6 worm cellular contexts compared by ENCODE assay signal in genomic region chrIV:15398643-15399042, ce11.
TF ChIP-seq lines count a peak whose summit lies in the region.

No protein-coding gene starts in this region.

TF ChIP-seq in whole organism, L1 larva, 84 proteins besides CTCF, POLR2A, EP300 and RAD21 (continues in another document):
- TF ChIP-seq C16A3.4 (tag; optimal IDR thresholded peaks at IDR 0.05; lab: Kevin White, UChicago), result peak; percentile 28
- TF ChIP-seq grh-1 (GFP tag; IDR thresholded peaks at IDR 0.05; lab: Robert Waterston, UW), result peak; percentile 84
- TF ChIP-seq unc-98 (GFP tag; IDR thresholded peaks at IDR 0.05; lab: Robert Waterston, UW), result no peak
- no peak for TF ChIP-seq fkh-8 (tag; optimal IDR thresholded peaks at IDR 0.05; lab: Kevin White, UChicago)
- peak; percentile 83 for TF ChIP-seq snu-23 (GFP tag; optimal IDR thresholded peaks at IDR 0.05; lab: Kevin White, UChicago)
- peak in 1 of 2 experiments; percentile 40 for TF ChIP-seq mdl-1 (tag; optimal IDR thresholded peaks at IDR 0.05; lab: Kevin White, UChicago)
- peak; percentile 22 to 35 for TF ChIP-seq efl-1 (optimal IDR thresholded peaks at IDR 0.05; lab: Kevin White, UChicago)
- TF ChIP-seq efl-1 (GFP tag; optimal IDR thresholded peaks at IDR 0.05 in 1 of 2; lab: Kevin White, UChicago), result peak in 1 of 2 experiments; percentile 93
- TF ChIP-seq ceh-90 (tag; optimal IDR thresholded peaks at IDR 0.05; lab: Kevin White, UChicago), result no peak
- no peak for TF ChIP-seq isw-1 (GFP tag; IDR thresholded peaks at IDR 0.05; lab: Robert Waterston, UW)
- TF ChIP-seq elt-3 (tag; optimal IDR thresholded peaks at IDR 0.05; lab: Kevin White, UChicago), result peak in 3 of 6 experiments; percentile 35 to 92 (median 77)
- peak; percentile 29 for TF ChIP-seq lir-3 (tag; optimal IDR thresholded peaks at IDR 0.05; lab: Kevin White, UChicago; ENCODE audit: poor library complexity)
- TF ChIP-seq lsy-2 (tag; optimal IDR thresholded peaks at IDR 0.05; lab: Kevin White, UChicago), result peak in 1 of 2 experiments; percentile 60
- no peak for TF ChIP-seq fos-1 (tag; optimal IDR thresholded peaks at IDR 0.05; lab: Kevin White, UChicago)

TF ChIP-seq in whole organism, L2 larva, 48 proteins besides CTCF, POLR2A, EP300 and RAD21 (continues in another document):
- TF ChIP-seq ZK546.5 (tag; optimal IDR thresholded peaks at IDR 0.05; lab: Kevin White, UChicago) (no peak), elt-3 (tag; optimal IDR thresholded peaks at IDR 0.05; lab: Kevin White, UChicago) (no peak), ztf-11 (tag; optimal IDR thresholded peaks at IDR 0.05; lab: Kevin White, UChicago) (no peak), mbf-1 (tag; optimal IDR thresholded peaks at IDR 0.05; lab: Kevin White, UChicago) (no peak), unc-55 (GFP tag; optimal IDR thresholded peaks at IDR 0.05; lab: Kevin White, UChicago) (no peak), Y55F3AM.14 (GFP tag; optimal IDR thresholded peaks at IDR 0.05; lab: Kevin White, UChicago) (no peak), nhr-12 (tag; optimal IDR thresholded peaks at IDR 0.05; lab: Kevin White, UChicago) (no peak), unc-62 (GFP tag; optimal IDR thresholded peaks at IDR 0.05; lab: Kevin White, UChicago) (no peak), crh-2 (tag; optimal IDR thresholded peaks at IDR 0.05; lab: Kevin White, UChicago) (peak; percentile 33), nhr-21 (tag; optimal IDR thresholded peaks at IDR 0.05; lab: Kevin White, UChicago) (peak; percentile 83), nhr-129 (tag; optimal IDR thresholded peaks at IDR 0.05; lab: Kevin White, UChicago) (no peak), nhr-11 (tag; optimal IDR thresholded peaks at IDR 0.05; lab: Kevin White, UChicago) (no peak), sma-3 (GFP tag; optimal IDR thresholded peaks at IDR 0.05; lab: Kevin White, UChicago) (peak; percentile 73), elt-1 (tag; optimal IDR thresholded peaks at IDR 0.05; lab: Kevin White, UChicago) (no peak), peb-1 (tag; optimal IDR thresholded peaks at IDR 0.05; lab: Kevin White, UChicago) (no peak), dmd-4 (tag; optimal IDR thresholded peaks at IDR 0.05; lab: Kevin White, UChicago) (no peak), ztf-4 (tag; optimal IDR thresholded peaks at IDR 0.05; lab: Kevin White, UChicago) (no peak)

TF ChIP-seq in whole organism, L3 larva, 47 proteins besides CTCF, POLR2A, EP300 and RAD21:
- TF ChIP-seq nhr-25 (tag; optimal IDR thresholded peaks at IDR 0.05; lab: Kevin White, UChicago) (peak; percentile 80), R02D3.7 (tag; optimal IDR thresholded peaks at IDR 0.05; lab: Kevin White, UChicago) (peak; percentile 9), tbx-2 (tag; optimal IDR thresholded peaks at IDR 0.05; lab: Kevin White, UChicago) (peak; percentile 27), mdl-1 (tag; optimal IDR thresholded peaks at IDR 0.05; lab: Kevin White, UChicago) (no peak), unc-62 (GFP tag; optimal IDR thresholded peaks at IDR 0.05; lab: Kevin White, UChicago) (peak; percentile 22), elt-3 (tag; optimal IDR thresholded peaks at IDR 0.05; lab: Kevin White, UChicago) (peak in 1 of 3 experiments; percentile 75), jun-1 (tag; optimal IDR thresholded peaks at IDR 0.05; lab: Kevin White, UChicago) (no peak), ceh-28 (tag; optimal IDR thresholded peaks at IDR 0.05; lab: Kevin White, UChicago) (peak; percentile 16), sea-2 (GFP tag; optimal IDR thresholded peaks at IDR 0.05; lab: Kevin White, UChicago) (no peak), nhr-43 (tag; optimal IDR thresholded peaks at IDR 0.05; lab: Kevin White, UChicago; ENCODE audit: poor library complexity, severe bottlenecking) (peak; percentile 85), nhr-12 (tag; optimal IDR thresholded peaks at IDR 0.05; lab: Kevin White, UChicago) (no peak), nfya-1 (tag; optimal IDR thresholded peaks at IDR 0.05; lab: Kevin White, UChicago; ENCODE audit: insufficient read depth) (peak; percentile 44), nhr-23 (tag; optimal IDR thresholded peaks at IDR 0.05; lab: Kevin White, UChicago) (peak; percentile 84), skn-1 (tag; optimal IDR thresholded peaks at IDR 0.05; lab: Kevin White, UChicago) (no peak)
TF ChIP-seq in whole organism, L3 larva: peak in this region for 9.

TF ChIP-seq in whole organism, L4 larva, 104 proteins besides CTCF, POLR2A, EP300 and RAD21 (continues in another document):
- TF ChIP-seq pqm-1 (tag; optimal IDR thresholded peaks at IDR 0.05; lab: Kevin White, UChicago) (no peak), rbr-2 (tag; optimal IDR thresholded peaks at IDR 0.05; lab: Kevin White, UChicago) (no peak), nhr-76 (tag; optimal IDR thresholded peaks at IDR 0.05; lab: Kevin White, UChicago) (no peak), unc-62 (GFP tag; optimal IDR thresholded peaks at IDR 0.05 in 1 of 2; lab: Kevin White, UChicago) (peak in 1 of 2 experiments; percentile 95), unc-62 (tag; optimal IDR thresholded peaks at IDR 0.05; lab: Kevin White, UChicago) (no peak), hlh-30 (tag; optimal IDR thresholded peaks at IDR 0.05; lab: Kevin White, UChicago; ENCODE audit: insufficient read depth) (peak; percentile 83), ceh-32 (tag; optimal IDR thresholded peaks at IDR 0.05; lab: Kevin White, UChicago; ENCODE audit: poor library complexity) (no peak), jun-1 (tag; optimal IDR thresholded peaks at IDR 0.05; lab: Kevin White, UChicago) (no peak), ceh-28 (tag; optimal IDR thresholded peaks at IDR 0.05; lab: Kevin White, UChicago) (no peak), arid-1 (GFP tag; conservative IDR thresholded peaks at IDR 0.05; lab: Robert Waterston, UW) (no peak), Y48G9A.11 (GFP tag; IDR thresholded peaks at IDR 0.05; lab: Robert Waterston, UW) (no peak), php-3 (GFP tag; IDR thresholded peaks at IDR 0.05; lab: Robert Waterston, UW) (no peak), hlh-11 (tag; optimal IDR thresholded peaks at IDR 0.05; lab: Kevin White, UChicago) (no peak), lir-3 (tag; optimal IDR thresholded peaks at IDR 0.05; lab: Kevin White, UChicago) (no peak), nhr-10 (tag; optimal IDR thresholded peaks at IDR 0.05; lab: Kevin White, UChicago) (no peak), aly-2 (tag; optimal IDR thresholded peaks at IDR 0.05; lab: Kevin White, UChicago) (no peak), nhr-28 (tag; optimal IDR thresholded peaks at IDR 0.05; lab: Kevin White, UChicago) (peak; percentile 36), Y75B8A.6 (GFP tag; IDR thresholded peaks at IDR 0.05; lab: Robert Waterston, UW) (no peak)

TF ChIP-seq in whole organism, late embryonic, 69 proteins besides CTCF, POLR2A, EP300 and RAD21:
- peak; percentile 20 for TF ChIP-seq hlh-30 (tag; optimal IDR thresholded peaks at IDR 0.05; lab: Kevin White, UChicago; ENCODE audit: insufficient read depth)
- TF ChIP-seq hlh-15 (tag; optimal IDR thresholded peaks at IDR 0.05; lab: Kevin White, UChicago), result no peak
- TF ChIP-seq C38D4.7 (GFP tag; optimal IDR thresholded peaks at IDR 0.05; lab: Kevin White, UChicago), result no peak
- TF ChIP-seq ceh-2 (tag; optimal IDR thresholded peaks at IDR 0.05; lab: Kevin White, UChicago), result no peak

TF ChIP-seq in whole organism, young adult, 124 proteins besides CTCF, POLR2A, EP300 and RAD21:
- TF ChIP-seq lin-26 (GFP tag; IDR thresholded peaks at IDR 0.05; lab: Robert Waterston, UW) (no peak), somi-1 (GFP tag; optimal IDR thresholded peaks at IDR 0.05; lab: Kevin White, UChicago) (peak; percentile 87), B0336.3 (GFP tag; IDR thresholded peaks at IDR 0.05; lab: Robert Waterston, UW) (peak; percentile 20; the same call in 1 of the 2 replicates), hmg-1.2 (GFP tag; IDR thresholded peaks at IDR 0.05; lab: Robert Waterston, UW) (peak; percentile 26; the same call in 1 of the 2 replicates), ztf-26 (tag; optimal IDR thresholded peaks at IDR 0.05; lab: Kevin White, UChicago) (peak; percentile 83), cebp-1 (GFP tag; IDR thresholded peaks at IDR 0.05; lab: Robert Waterston, UW) (no peak), cebp-1 (tag; optimal IDR thresholded peaks at IDR 0.05; lab: Kevin White, UChicago) (peak; percentile 25), lin-54 (GFP tag; optimal IDR thresholded peaks at IDR 0.05; lab: Kevin White, UChicago) (no peak), lin-40 (tag; optimal IDR thresholded peaks at IDR 0.05; lab: Kevin White, UChicago) (peak; percentile 67)
